Worm (Caenorhabditis elegans) whole organism, L4 larva: ENCODE data around the gene C02E7.10.
A peak's percentile ranks its signal among the peaks of the same experiment; 100 is the strongest.

ENCODE experiments used
- F49E8.2 ChIP-seq: sonication (generic microtip); optimal IDR thresholded peaks from 2 replicates; lab custom pipeline; 2016; ENCODE audit warnings: missing compliant biosample characterization, mild to moderate bottlenecking, missing genetic modification characterization, borderline replicate concordance
- Y105C5A.15 ChIP-seq: fragments of 200-800 bp; sonication (Bioruptor generic); IDR thresholded peaks from 2 replicates; pipeline ENCODE4 v1.3.6; 2022; ENCODE audit warnings: missing genetic modification characterization, missing compliant biosample characterization
- ama-1 ChIP-seq: fragments of 150-350 bp; optimal IDR thresholded peaks from 2 replicates; lab custom pipeline; 2014; ENCODE audit warnings: inconsistent platforms, mixed read lengths
- attf-4 ChIP-seq: sonication (generic microtip); optimal IDR thresholded peaks from 3 replicates; lab custom pipeline; 2017; ENCODE audit warnings: missing biosample characterization, missing genetic modification characterization
- ceh-62 ChIP-seq: sonication (generic microtip); optimal IDR thresholded peaks from 2 replicates; lab custom pipeline; 2017; ENCODE audit warnings: missing biosample characterization, missing genetic modification characterization
- ceh-82 ChIP-seq: sonication (generic microtip); optimal IDR thresholded peaks from 2 replicates; lab custom pipeline; 2017; ENCODE audit warnings: missing biosample characterization, missing genetic modification characterization
- daf-16 ChIP-seq, 3 experiments: sonication (generic microtip); optimal IDR thresholded peaks; 2 replicates each; lab custom pipeline; 2016 to 2017; ENCODE audit warnings: missing genetic modification characterization in 3 of 3, missing genetic modification reagents in 3 of 3, mild to moderate bottlenecking in 2 of 3, missing compliant biosample characterization in 2 of 3, missing biosample characterization in 1 of 3, moderate library complexity in 1 of 3
- daf-8 ChIP-seq: fragments of 200-800 bp; sonication (Bioruptor generic); IDR thresholded peaks from 2 replicates; pipeline ENCODE4 v1.3.6; 2022; ENCODE audit warnings: missing genetic modification characterization, missing compliant biosample characterization
- dmd-6 ChIP-seq: fragments of 200-800 bp; sonication (Bioruptor generic); IDR thresholded peaks from 2 replicates; pipeline ENCODE4 v1.3.6; 2022; ENCODE audit warnings: missing genetic modification reagents, missing genetic modification characterization, missing compliant biosample characterization
- duxl-1 ChIP-seq: sonication (generic microtip); optimal IDR thresholded peaks from 2 replicates; lab custom pipeline; 2016; ENCODE audit warnings: mild to moderate bottlenecking, missing genetic modification characterization, moderate library complexity, missing compliant biosample characterization; ENCODE audit not compliant: poor library complexity
- dve-1 ChIP-seq: sonication (generic microtip); optimal IDR thresholded peaks from 2 replicates; lab custom pipeline; 2017; ENCODE audit warnings: antibody characterized with exemption, mild to moderate bottlenecking, missing genetic modification characterization, missing compliant biosample characterization; ENCODE audit not compliant: insufficient read depth
- gei-8 ChIP-seq: fragments of 200-800 bp; sonication (Bioruptor generic); optimal IDR thresholded peaks from 2 replicates; lab custom pipeline; 2018; ENCODE audit warnings: mild to moderate bottlenecking, missing genetic modification characterization, missing compliant biosample characterization
- jun-1 ChIP-seq: fragments of 150-350 bp; optimal IDR thresholded peaks from 2 replicates; lab custom pipeline; 2014; ENCODE audit warnings: missing biosample characterization, missing genetic modification reagents, missing genetic modification characterization
- lin-13 ChIP-seq: fragments of 150-350 bp; optimal IDR thresholded peaks from 2 replicates; lab custom pipeline; 2014; ENCODE audit warnings: missing biosample characterization, missing genetic modification reagents, missing genetic modification characterization
- mdl-1 ChIP-seq, 2 experiments: fragments of 150-350 bp in 1 of 2; sonication (generic microtip) in 1 of 2; optimal IDR thresholded peaks; 2 replicates each; lab custom pipeline; 2014 to 2017; ENCODE audit warnings: missing biosample characterization in 2 of 2, missing genetic modification characterization in 2 of 2
- mxl-3 ChIP-seq: fragments of 200-800 bp; sonication (Bioruptor generic); optimal IDR thresholded peaks from 2 replicates; lab custom pipeline; 2018; ENCODE audit warnings: mild to moderate bottlenecking, missing genetic modification characterization, missing compliant biosample characterization
- nhr-10 ChIP-seq: fragments of 150-350 bp; optimal IDR thresholded peaks from 2 replicates; lab custom pipeline; 2014; ENCODE audit warnings: missing biosample characterization, missing genetic modification characterization
- nhr-102 ChIP-seq: sonication (generic microtip); optimal IDR thresholded peaks from 2 replicates; lab custom pipeline; 2016; ENCODE audit warnings: mild to moderate bottlenecking, missing genetic modification characterization, moderate library complexity, missing compliant biosample characterization
- nhr-11 ChIP-seq: fragments of 150-350 bp; optimal IDR thresholded peaks from 2 replicates; lab custom pipeline; 2014; ENCODE audit warnings: missing biosample characterization, missing genetic modification characterization
- nhr-28 ChIP-seq: fragments of 150-350 bp; optimal IDR thresholded peaks from 2 replicates; lab custom pipeline; 2014; ENCODE audit warnings: missing biosample characterization, missing genetic modification characterization
- nhr-76 ChIP-seq: fragments of 150-350 bp; optimal IDR thresholded peaks from 2 replicates; lab custom pipeline; 2014; ENCODE audit warnings: missing biosample characterization, missing genetic modification characterization
- nhr-77 ChIP-seq: fragments of 150-350 bp; optimal IDR thresholded peaks from 2 replicates; lab custom pipeline; 2014; ENCODE audit warnings: missing biosample characterization, missing genetic modification characterization
- pha-4 ChIP-seq, 2 experiments: fragments of 150-350 bp in 1 of 2; fragments of 200-800 bp in 1 of 2; sonication (Bioruptor generic) in 1 of 2; IDR thresholded peaks in 1 of 2; optimal IDR thresholded peaks in 1 of 2; 2 replicates each; pipeline versions ENCODE4 v1.3.6 to Lab custom; 2014 to 2022; ENCODE audit warnings: missing genetic modification characterization in 2 of 2, missing genetic modification reagents in 2 of 2, missing biosample characterization in 1 of 2, missing compliant biosample characterization in 1 of 2
- pqm-1 ChIP-seq: sonication (generic microtip); optimal IDR thresholded peaks from 2 replicates; lab custom pipeline; 2017; ENCODE audit warnings: missing biosample characterization, missing genetic modification characterization
- sdz-12 ChIP-seq: fragments of 200-800 bp; sonication (Bioruptor generic); optimal IDR thresholded peaks from 2 replicates; lab custom pipeline; 2018; ENCODE audit warnings: mild to moderate bottlenecking, missing genetic modification characterization, missing compliant biosample characterization
- spr-1 ChIP-seq: sonication (generic microtip); optimal IDR thresholded peaks from 2 replicates; lab custom pipeline; 2016; ENCODE audit warnings: mild to moderate bottlenecking, missing genetic modification characterization, missing compliant biosample characterization
- unc-62 ChIP-seq, 3 experiments: fragments of 150-350 bp in 1 of 3; sonication (generic microtip); optimal IDR thresholded peaks in 2 of 3; peaks in 1 of 3; 1 replicate in 1 of 3; 2 replicates in 2 of 3; lab custom pipeline; 2014 to 2017; ENCODE audit warnings: missing biosample characterization in 3 of 3, missing genetic modification characterization in 3 of 3, missing genetic modification reagents in 3 of 3, missing genotype in 1 of 3
- zfp-3 ChIP-seq: fragments of 200-800 bp; sonication (Bioruptor generic); conservative IDR thresholded peaks from 2 replicates; pipeline ENCODE4 v1.3.6; 2022; ENCODE audit warnings: missing genetic modification reagents, missing genetic modification characterization, missing compliant biosample characterization
- zip-2 ChIP-seq: fragments of 150-350 bp; optimal IDR thresholded peaks from 2 replicates; lab custom pipeline; 2014; ENCODE audit warnings: missing biosample characterization, missing genetic modification characterization

C02E7.10 gene

DNA sequence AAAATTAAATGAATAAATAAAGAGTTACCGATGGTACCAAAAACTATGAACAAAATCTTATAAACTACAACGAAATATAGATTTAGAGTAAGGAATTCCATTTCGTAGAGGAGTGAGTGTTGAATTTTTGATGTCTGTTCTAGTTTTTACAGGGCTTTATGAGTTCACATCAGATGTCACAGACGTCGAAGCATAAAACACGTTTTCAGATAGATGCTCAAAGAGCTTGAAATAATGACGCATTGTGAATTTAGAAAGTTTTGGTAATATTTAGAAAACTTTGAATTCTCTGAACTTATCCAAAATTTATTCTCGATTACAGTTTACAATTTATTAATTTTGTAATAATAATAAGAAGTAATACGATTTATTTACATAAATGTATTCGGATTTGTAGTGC lies 40.1 kb upstream of the C02E7.10 start, which contains the start of gene srsx-9:
Gene srsx-9 (minus strand): TSS at position 101 of the 400 bp plus-strand sequence.
- TF ChIP-seq nhr-10 (tag; lab: Kevin White, UChicago) (no peak), gei-8 (GFP tag; lab: Kevin White, UChicago) (no peak), ceh-62 (tag; lab: Kevin White, UChicago) (no peak), ceh-82 (tag; lab: Kevin White, UChicago) (no peak), sdz-12 (GFP tag; lab: Kevin White, UChicago) (no peak), pha-4 (GFP tag; IDR thresholded peaks at IDR 0.05; lab: Robert Waterston, UW) (no peak), pha-4 (tag; optimal IDR thresholded peaks at IDR 0.05; lab: Kevin White, UChicago) (no peak), nhr-77 (no peak), nhr-76 (no peak), zfp-3 (GFP tag; lab: Robert Waterston, UW) (no peak), F49E8.2 (tag; lab: Kevin White, UChicago) (no peak), spr-1 (tag; lab: Kevin White, UChicago) (no peak), daf-8 (GFP tag; lab: Robert Waterston, UW) (no peak), mdl-1 (tag; optimal IDR thresholded peaks at IDR 0.05; lab: Kevin White, UChicago) (no peak), nhr-102 (no peak), attf-4 (tag; lab: Kevin White, UChicago) (no peak), ama-1 (lab: Kevin White, UChicago) (no peak), pqm-1 (no peak), lin-13 (no peak)

DNA sequence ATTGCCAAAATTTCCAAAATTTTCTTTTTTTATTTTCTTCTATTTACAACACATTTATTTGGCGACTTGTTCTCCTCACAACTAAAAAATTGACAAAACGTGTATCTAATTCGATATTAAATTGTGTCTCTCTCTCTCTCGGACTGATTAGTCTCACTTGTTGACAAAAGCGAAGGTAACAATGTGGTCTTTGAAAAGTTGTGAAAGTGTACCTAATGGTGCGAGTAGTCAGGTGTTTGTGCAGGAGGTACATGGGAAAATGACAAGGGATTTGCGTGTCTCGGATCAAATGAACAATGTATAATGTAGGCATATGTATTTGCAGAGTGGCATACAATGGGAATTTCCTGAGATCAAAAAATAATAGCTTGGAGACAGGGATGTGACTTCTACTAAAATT lies 36.7 kb upstream of the C02E7.10 start:
- TF ChIP-seq nhr-28 (tag; lab: Kevin White, UChicago): peak; percentile 48
- peak; percentile 13 for TF ChIP-seq dve-1 (tag; lab: Kevin White, UChicago)
- TF ChIP-seq daf-16 (GFP tag; optimal IDR thresholded peaks at IDR 0.05; lab: Kevin White, UChicago): no peak
- peak; percentile 61 for TF ChIP-seq daf-16 (tag; optimal IDR thresholded peaks at IDR 0.05; lab: Kevin White, UChicago)
- no peak for TF ChIP-seq mxl-3 (GFP tag; lab: Kevin White, UChicago)
- peak; percentile 11 for TF ChIP-seq nhr-11 (tag; lab: Kevin White, UChicago)
- no peak for TF ChIP-seq Y105C5A.15 (GFP tag; lab: Robert Waterston, UW)
- peak in 1 of 2 experiments; percentile 33 for TF ChIP-seq unc-62 (GFP tag; optimal IDR thresholded peaks at IDR 0.05 in 1 of 2; lab: Kevin White, UChicago)
- TF ChIP-seq unc-62 (tag; optimal IDR thresholded peaks at IDR 0.05; lab: Kevin White, UChicago): no peak

DNA sequence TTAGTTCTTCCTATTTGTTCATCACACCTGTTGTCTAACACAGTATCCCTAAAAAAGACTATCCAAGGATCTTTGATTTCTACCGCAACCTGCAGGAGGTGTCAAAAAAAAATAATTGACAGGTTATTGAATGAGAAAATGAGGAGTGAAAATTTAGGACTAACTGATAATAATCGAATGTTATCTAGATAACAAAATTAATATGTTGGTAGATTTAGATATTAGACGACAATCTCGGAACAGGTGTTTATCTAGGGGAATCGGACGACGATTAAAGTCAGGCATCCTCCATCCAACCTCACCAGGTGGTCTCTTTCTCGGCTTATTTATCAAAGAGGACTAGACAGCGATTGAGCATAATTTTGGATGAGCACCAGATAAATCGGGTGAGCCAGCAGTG lies 35.9 kb upstream of the C02E7.10 start:
- TF ChIP-seq zip-2 (tag; lab: Kevin White, UChicago) (no peak), Y105C5A.15 (GFP tag; lab: Robert Waterston, UW) (no peak), unc-62 (GFP tag; optimal IDR thresholded peaks at IDR 0.05 in 1 of 2; lab: Kevin White, UChicago) (peak in 1 of 2 experiments; percentile 13), unc-62 (tag; optimal IDR thresholded peaks at IDR 0.05; lab: Kevin White, UChicago) (no peak), dmd-6 (GFP tag; lab: Robert Waterston, UW) (peak; percentile 17; the same call in 1 of the 2 replicates), dve-1 (tag; lab: Kevin White, UChicago) (peak; percentile 27), jun-1 (tag; lab: Kevin White, UChicago) (no peak)

DNA sequence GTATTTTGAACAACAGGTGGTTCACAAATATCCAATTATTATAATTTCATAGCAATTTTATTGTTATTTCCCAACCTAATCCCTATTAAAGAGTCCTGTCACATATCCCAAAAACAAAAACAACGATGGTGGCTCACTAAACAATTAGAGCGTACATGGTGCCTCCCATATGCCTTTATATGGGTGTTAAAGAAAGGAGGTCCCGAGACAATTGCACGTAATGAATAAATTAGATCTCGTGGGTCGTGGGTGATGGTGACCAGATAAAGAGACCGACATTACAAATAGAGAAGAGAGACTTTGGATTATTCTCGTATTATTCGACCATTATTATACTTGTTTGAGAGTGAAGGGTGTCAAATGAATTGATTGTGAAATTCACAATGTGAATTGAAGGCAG lies 34.4 kb upstream of the C02E7.10 start:
- TF ChIP-seq mdl-1 (tag; optimal IDR thresholded peaks at IDR 0.05; lab: Kevin White, UChicago) (no peak), attf-4 (tag; lab: Kevin White, UChicago) (no peak)
- TF ChIP-seq, all 104 proteins: peak for 0

DNA sequence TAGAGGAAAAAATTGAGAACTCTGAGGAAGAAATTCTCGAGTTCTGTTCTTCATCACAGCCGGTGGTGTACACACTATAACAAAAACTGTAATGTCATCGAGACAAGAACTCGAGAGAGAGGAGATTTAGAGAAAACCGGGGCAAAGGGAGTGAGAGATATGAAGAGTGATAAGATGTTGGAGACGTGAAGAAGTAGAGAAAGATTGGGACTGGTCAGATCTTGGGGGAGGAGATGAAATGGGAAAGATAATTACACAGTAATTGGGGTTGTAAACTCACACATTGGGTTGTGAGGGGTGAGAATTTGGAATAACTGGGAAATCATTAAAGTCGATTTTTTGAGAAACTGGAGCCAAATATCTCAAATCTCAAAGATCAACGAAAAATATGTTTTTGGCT lies 32.9 kb upstream of the C02E7.10 start:
- TF ChIP-seq nhr-28 (tag; lab: Kevin White, UChicago): peak; percentile 24
- no peak for TF ChIP-seq duxl-1
